Fruit fly (Drosophila melanogaster): ENCODE results near the gene Ada2b.

DNA sequence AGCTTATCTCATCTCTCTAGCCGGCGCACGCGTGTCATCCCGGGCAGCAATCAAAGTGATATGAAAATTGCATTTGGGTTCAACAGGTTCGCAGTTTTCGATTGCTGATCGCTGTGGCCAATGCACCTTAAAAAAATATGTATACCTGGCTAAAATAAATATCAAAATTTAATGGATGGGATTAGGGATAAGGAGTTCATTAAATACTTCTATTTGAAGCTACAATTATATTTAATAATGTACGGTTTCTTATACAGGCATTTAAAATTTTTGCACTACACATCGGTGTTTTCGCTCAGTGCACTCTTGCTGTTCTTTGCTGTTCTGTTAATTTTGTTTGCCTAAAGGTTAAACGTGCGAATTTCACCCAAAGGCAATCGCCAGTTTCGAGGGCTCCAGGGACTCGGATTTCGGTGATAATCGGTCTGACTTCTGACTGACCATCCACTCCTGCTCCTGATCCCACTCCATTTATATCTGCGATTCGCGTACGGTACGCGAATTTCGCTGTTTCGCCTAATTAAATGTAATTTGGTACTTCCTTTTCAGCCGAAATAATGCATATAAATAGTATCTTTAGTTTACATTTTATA lies 32.4 kb upstream of the Ada2b start:
- TF ChIP-seq pan (optimal IDR thresholded peaks at IDR 0.05) = no peak
- TF ChIP-seq EcR (GFP tag; optimal IDR thresholded peaks at IDR 0.05) = no peak
- no peak for TF ChIP-seq psq (optimal IDR thresholded peaks at IDR 0.05)
- no peak for TF ChIP-seq Dll (optimal IDR thresholded peaks at IDR 0.05)
